Worm (Caenorhabditis elegans): ENCODE measurements around the gene T05H4.3.

DNA sequence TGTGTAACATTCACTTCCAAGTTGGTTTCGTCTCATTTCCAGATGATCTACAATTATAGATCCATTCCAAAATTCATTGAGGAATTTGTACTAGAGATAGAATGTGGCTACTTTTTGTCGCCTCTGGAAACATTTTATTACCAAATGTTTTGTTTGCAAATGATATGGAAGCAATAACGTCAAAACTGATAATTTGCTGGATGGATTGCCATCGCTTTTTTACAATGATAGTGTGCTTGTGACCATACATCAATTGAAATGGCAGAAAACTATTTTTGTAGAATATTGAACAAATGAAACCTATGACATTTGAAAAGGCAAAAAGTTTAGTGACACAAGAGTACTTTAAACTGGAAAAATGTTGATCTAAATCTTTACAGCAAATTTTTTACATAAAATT, 27.7 kb upstream of the T05H4.3 start:
- no peak for TF ChIP-seq pes-1 (GFP tag; IDR thresholded peaks at IDR 0.05)
- no peak for TF ChIP-seq ama-1 (optimal IDR thresholded peaks at IDR 0.05)
- TF ChIP-seq hmbx-1 (tag; optimal IDR thresholded peaks at IDR 0.05) = no peak
- no peak for TF ChIP-seq B0310.2 (tag; optimal IDR thresholded peaks at IDR 0.05)
- TF ChIP-seq tra-4 (tag; optimal IDR thresholded peaks at IDR 0.05) = no peak
- TF ChIP-seq F13C5.2 (tag; optimal IDR thresholded peaks at IDR 0.05) = no peak
- no peak for TF ChIP-seq flt-1 (GFP tag; IDR thresholded peaks at IDR 0.05)
- TF ChIP-seq ceh-36 (tag; optimal IDR thresholded peaks at IDR 0.05) = no peak
- no peak for TF ChIP-seq hmg-4 (GFP tag; optimal IDR thresholded peaks at IDR 0.05)
- TF ChIP-seq tbx-11 (GFP tag; IDR thresholded peaks at IDR 0.05) = no peak
- no peak for TF ChIP-seq hnd-1 (tag; optimal IDR thresholded peaks at IDR 0.05)
- TF ChIP-seq sea-1 (GFP tag; conservative IDR thresholded peaks at IDR 0.05) = no peak
- TF ChIP-seq ceh-13 (GFP tag; optimal IDR thresholded peaks at IDR 0.05) = no peak
- TF ChIP-seq ets-7 (tag; optimal IDR thresholded peaks at IDR 0.05) = no peak
